Fruit fly (Drosophila melanogaster) whole organism, embryonic: Measurements from ENCODE around the gene trbd.

Experiments
- Bdp1 ChIP-seq: fragments of 200-800 bp; sonication (Bioruptor generic); optimal IDR thresholded peaks from 3 replicates; lab custom pipeline; 2016; ENCODE audit warnings: missing biosample characterization, missing genetic modification characterization
- CG1603 ChIP-seq: fragments of 200-800 bp; sonication (Bioruptor generic); optimal IDR thresholded peaks from 2 replicates; lab custom pipeline; 2019; ENCODE audit warnings: missing biosample characterization, mild to moderate bottlenecking, missing genetic modification characterization, moderate library complexity
- CG7357 ChIP-seq: fragments of 200-800 bp; sonication (Bioruptor generic); IDR thresholded peaks from 3 replicates; pipeline ENCODE4 v1.3.6; 2022; ENCODE audit warnings: missing biosample characterization, missing genetic modification characterization
- CG8478 ChIP-seq: fragments of >200 bp; optimal IDR thresholded peaks from 2 replicates; lab custom pipeline; 2018
- Deaf1 ChIP-seq: fragments of 200-800 bp; optimal IDR thresholded peaks from 3 replicates; lab custom pipeline; 2019; ENCODE audit warnings: missing biosample characterization, mild to moderate bottlenecking, missing genetic modification characterization, moderate library complexity
- Hr39 ChIP-seq: fragments of >200 bp; optimal IDR thresholded peaks from 2 replicates; lab custom pipeline; 2017
- Sox102F ChIP-seq: fragments of 200-800 bp; sonication (Bioruptor generic); optimal IDR thresholded peaks from 2 replicates; lab custom pipeline; 2018; ENCODE audit warnings: missing biosample characterization, mild to moderate bottlenecking, missing genetic modification characterization, moderate library complexity
- br ChIP-seq: fragments of >200 bp; optimal IDR thresholded peaks from 2 replicates; lab custom pipeline; 2017
- ken ChIP-seq: fragments of 200-800 bp; sonication (Bioruptor generic); IDR thresholded peaks from 3 replicates; pipeline ENCODE4 v1.3.6; 2022; ENCODE audit warnings: missing biosample characterization, missing genetic modification characterization
- lilli ChIP-seq: fragments of 200-800 bp; sonication (Bioruptor generic); optimal IDR thresholded peaks from 3 replicates; lab custom pipeline; 2016; ENCODE audit warnings: missing biosample characterization, missing genetic modification characterization
- stc ChIP-seq: fragments of 200-800 bp; sonication (Bioruptor generic); IDR thresholded peaks from 2 replicates; pipeline ENCODE4 v1.3.6; 2022; ENCODE audit warnings: missing biosample characterization, missing genetic modification characterization

DNA sequence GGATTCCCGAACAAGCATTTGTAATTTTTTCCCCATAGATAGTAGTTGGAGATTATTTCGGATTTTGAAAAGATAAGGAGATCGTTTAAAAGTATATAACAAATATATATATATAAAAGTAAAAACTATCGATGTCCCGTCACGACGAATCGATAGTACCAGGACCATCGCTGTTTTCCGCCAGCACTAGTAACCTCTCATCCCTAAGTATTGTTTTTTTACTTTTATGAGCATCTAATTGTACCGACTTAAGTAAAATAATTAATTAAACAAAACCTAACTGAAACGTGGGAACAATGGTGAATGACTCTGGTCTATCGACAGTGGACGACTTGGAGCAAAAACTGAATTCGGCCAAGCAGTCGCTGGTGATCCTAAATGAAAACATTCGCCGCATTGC lies 29.9 kb upstream of the trbd start, which contains the start of gene Pnn:
- TF ChIP-seq CG1603 (tag; lab: Kevin White, UChicago) (no peak), CG8478 (lab: Kevin White, UChicago) (no peak), br (lab: Kevin White, UChicago) (no peak), Sox102F (GFP tag; lab: Kevin White, UChicago) (no peak), Hr39 (lab: Kevin White, UChicago) (no peak), CG7357 (no peak), stc (no peak), Bdp1 (GFP tag; lab: Kevin White, UChicago) (no peak), ken (GFP tag; lab: Robert Waterston, UW) (no peak), Deaf1 (tag; lab: Kevin White, UChicago) (no peak), lilli (GFP tag; lab: Kevin White, UChicago) (no peak)
